Worm (Caenorhabditis elegans): ENCODE data around the gene ptr-22.

Gene ptr-22

DNA sequence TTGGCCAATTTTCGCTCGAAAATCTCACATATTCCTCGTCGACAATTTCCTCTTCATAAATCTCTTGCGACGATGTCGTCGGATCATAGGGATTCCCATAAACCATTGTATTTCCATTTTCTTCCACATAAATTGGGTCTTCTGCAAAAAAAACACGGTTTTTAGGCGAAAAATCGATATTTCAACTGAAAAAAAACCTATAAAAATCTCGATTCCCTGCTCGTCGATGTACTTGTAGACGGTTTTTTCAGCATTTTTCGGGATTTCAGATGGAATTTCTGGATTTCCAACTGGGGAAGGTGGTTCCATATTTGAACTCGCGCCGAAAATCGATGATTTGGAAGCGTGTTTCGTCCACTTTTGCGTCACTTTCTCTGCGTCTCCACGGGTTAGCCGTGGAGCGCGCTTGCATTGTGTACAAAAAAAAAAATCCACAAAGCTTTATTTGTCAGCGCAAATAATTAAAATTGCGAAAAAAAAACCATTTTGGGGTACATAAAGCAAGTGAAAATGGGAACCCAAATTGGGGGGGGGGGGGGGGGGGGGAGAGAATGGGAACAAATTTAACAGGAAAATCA, 36.4 kb upstream of the ptr-22 start, which contains the start of gene Y39B6A.43 (continued):
- TF ChIP-seq unc-86 (tag; optimal IDR thresholded peaks at IDR 0.05): peak; percentile 68
- peak; percentile 87 for TF ChIP-seq ztf-16 (tag; optimal IDR thresholded peaks at IDR 0.05)
- peak; percentile 89 for TF ChIP-seq nfya-1 (tag; optimal IDR thresholded peaks at IDR 0.05)
- peak; percentile 81 for TF ChIP-seq pha-2 (tag; optimal IDR thresholded peaks at IDR 0.05)
- peak; percentile 16 for TF ChIP-seq ceh-14 (tag; optimal IDR thresholded peaks at IDR 0.05)
- TF ChIP-seq pat-9 (tag; optimal IDR thresholded peaks at IDR 0.05): no peak
- no peak for TF ChIP-seq pag-3 (tag; optimal IDR thresholded peaks at IDR 0.05; ENCODE audit: borderline replicate concordance)
- no peak for TF ChIP-seq ceh-2 (tag; optimal IDR thresholded peaks at IDR 0.05)
- TF ChIP-seq eyg-1 (tag; optimal IDR thresholded peaks at IDR 0.05): no peak
- no peak for TF ChIP-seq nhr-232 (tag; optimal IDR thresholded peaks at IDR 0.05)
- TF ChIP-seq ets-4 (tag; optimal IDR thresholded peaks at IDR 0.05): peak; percentile 69
- no peak for TF ChIP-seq hlh-13 (GFP tag; optimal IDR thresholded peaks at IDR 0.05)
- TF ChIP-seq F13H6.1 (tag; optimal IDR thresholded peaks at IDR 0.05): no peak
- TF ChIP-seq ahr-1 (tag; optimal IDR thresholded peaks at IDR 0.05): no peak
- TF ChIP-seq npax-4 (tag; optimal IDR thresholded peaks at IDR 0.05): no peak
- TF ChIP-seq ceh-45 (GFP tag; IDR thresholded peaks at IDR 0.05): no peak
- no peak for TF ChIP-seq ama-1 (optimal IDR thresholded peaks at IDR 0.05)
- no peak for TF ChIP-seq fax-1 (tag; optimal IDR thresholded peaks at IDR 0.05)
- TF ChIP-seq C38D4.7 (GFP tag; optimal IDR thresholded peaks at IDR 0.05): no peak
- peak; percentile 56 for TF ChIP-seq tbx-2 (tag; optimal IDR thresholded peaks at IDR 0.05)
- no peak for TF ChIP-seq dmd-4 (tag; optimal IDR thresholded peaks at IDR 0.05; ENCODE audit: borderline replicate concordance)
- no peak for TF ChIP-seq Y22D7AL.16 (tag; optimal IDR thresholded peaks at IDR 0.05)
- peak; percentile 15 for TF ChIP-seq madf-2 (tag; optimal IDR thresholded peaks at IDR 0.05)
- peak; percentile 44 for TF ChIP-seq C08G9.2 (tag; optimal IDR thresholded peaks at IDR 0.05)

DNA sequence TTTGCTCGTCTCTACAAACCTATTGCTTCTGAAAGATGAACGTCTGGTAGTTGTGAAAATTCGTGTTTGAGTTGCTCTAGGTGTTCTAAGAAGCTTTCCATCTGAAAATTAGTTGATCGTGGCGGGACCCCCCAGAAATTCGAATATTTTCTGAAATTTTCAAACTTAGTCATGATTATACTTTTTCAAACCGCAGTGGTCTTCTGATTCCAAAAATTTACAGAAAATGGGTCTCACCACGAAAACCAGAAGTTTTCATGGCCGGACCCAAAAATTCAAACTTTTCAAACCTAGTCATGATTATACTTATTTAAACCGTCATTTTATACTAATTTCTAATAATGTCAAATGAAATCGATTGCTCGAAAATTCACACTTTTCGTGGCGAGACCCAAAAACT, 28.9 kb upstream of the ptr-22 start, which contains the start of gene ztf-20:
Gene ztf-20 (minus strand): TSS at position 101 of the 400 bp plus-strand sequence.
- TF ChIP-seq ama-1 (optimal IDR thresholded peaks at IDR 0.05) (no peak), eyg-1 (tag; optimal IDR thresholded peaks at IDR 0.05) (no peak), unc-86 (tag; optimal IDR thresholded peaks at IDR 0.05) (no peak), ceh-24 (tag; optimal IDR thresholded peaks at IDR 0.05) (no peak), lim-6 (tag; optimal IDR thresholded peaks at IDR 0.05) (no peak), T23F11.4 (GFP tag; optimal IDR thresholded peaks at IDR 0.05) (no peak), npax-4 (tag; optimal IDR thresholded peaks at IDR 0.05) (no peak), che-1 (tag; optimal IDR thresholded peaks at IDR 0.05) (no peak), sox-4 (tag; optimal IDR thresholded peaks at IDR 0.05) (no peak), ceh-34 (tag; optimal IDR thresholded peaks at IDR 0.05) (no peak), ceh-18 (tag; optimal IDR thresholded peaks at IDR 0.05) (no peak), hlh-30 (tag; optimal IDR thresholded peaks at IDR 0.05; ENCODE audit: insufficient read depth) (no peak), unc-55 (GFP tag; optimal IDR thresholded peaks at IDR 0.05) (no peak), K02D7.2 (tag; optimal IDR thresholded peaks at IDR 0.05) (no peak), fax-1 (tag; optimal IDR thresholded peaks at IDR 0.05) (no peak), ceh-22 (tag; optimal IDR thresholded peaks at IDR 0.05) (no peak)

DNA sequence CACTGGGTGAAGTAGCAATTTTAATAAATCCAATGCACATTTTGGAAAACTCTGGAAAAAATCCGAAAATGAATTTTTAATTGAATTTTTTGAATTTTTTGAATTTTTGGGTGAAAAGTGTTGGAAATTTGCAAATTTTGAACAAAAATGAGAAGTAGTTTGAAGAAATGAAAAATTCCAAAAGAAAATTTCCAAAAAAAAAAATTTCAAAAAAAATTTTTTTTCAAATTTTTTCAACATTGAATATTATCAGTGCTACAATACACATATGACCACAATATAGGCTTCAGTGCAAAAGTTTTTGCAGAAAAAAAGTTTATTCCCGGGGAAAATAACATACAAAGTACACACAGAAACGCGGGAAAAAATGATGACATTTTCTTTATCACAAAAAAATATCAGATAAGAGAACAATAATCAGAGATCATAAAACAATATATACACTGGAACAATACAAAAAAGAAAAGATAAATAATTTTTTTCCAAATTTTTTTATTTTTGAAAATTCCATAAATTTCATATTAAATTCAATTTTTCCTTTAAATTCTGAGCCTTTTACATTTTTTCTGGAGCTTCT, 26.2 kb upstream of the ptr-22 start, which contains the start of gene hrg-10:
Gene hrg-10 (minus strand): TSS at position 51 of the 577 bp plus-strand sequence.
- TF ChIP-seq C08G9.2 (tag; optimal IDR thresholded peaks at IDR 0.05): no peak
- peak; percentile 62 for TF ChIP-seq elt-2 (tag; optimal IDR thresholded peaks at IDR 0.05)

DNA sequence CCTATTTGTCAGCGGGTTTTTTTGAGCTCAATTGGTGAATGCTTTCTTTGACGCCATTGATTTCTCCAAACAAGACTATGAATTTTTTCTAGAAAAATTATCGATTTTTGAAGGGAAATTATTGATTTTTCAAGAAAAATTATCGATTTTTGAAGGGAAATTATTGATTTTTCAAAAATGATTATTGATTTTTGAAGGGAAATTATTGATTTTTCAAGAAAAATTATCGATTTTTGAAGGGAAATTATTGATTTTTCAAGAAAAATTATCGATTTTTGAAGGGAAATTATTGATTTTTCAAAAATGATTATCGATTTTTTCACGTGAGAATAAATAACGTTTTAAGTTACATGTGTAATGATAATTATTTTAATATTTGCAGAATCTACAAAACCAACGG, 9.6 kb upstream of the ptr-22 start:
- TF ChIP-seq ceh-48 (tag; optimal IDR thresholded peaks at IDR 0.05): peak; percentile 53

All from whole organism, late embryonic.